Worm (Caenorhabditis elegans) whole organism, L3 larva: ENCODE results near the gene Y7A5A.5.
A peak's percentile ranks its signal among the peaks of the same experiment; 100 is the strongest.

Source experiments
- R02D3.7 ChIP-seq: fragments of 150-350 bp; optimal IDR thresholded peaks from 2 replicates; lab custom pipeline; 2014; ENCODE audit warnings: missing biosample characterization, missing genetic modification characterization
- ZK546.5 ChIP-seq: sonication (generic microtip); optimal IDR thresholded peaks from 2 replicates; lab custom pipeline; 2017; ENCODE audit warnings: missing biosample characterization, missing genetic modification characterization
- aly-2 ChIP-seq: fragments of 150-350 bp; optimal IDR thresholded peaks from 2 replicates; lab custom pipeline; 2014; ENCODE audit warnings: missing biosample characterization, missing genetic modification characterization
- ama-1 ChIP-seq: fragments of 150-350 bp; optimal IDR thresholded peaks from 2 replicates; lab custom pipeline; 2018
- ceh-16 ChIP-seq: sonication (generic microtip); optimal IDR thresholded peaks from 2 replicates; lab custom pipeline; 2017; ENCODE audit warnings: missing biosample characterization, missing genetic modification characterization
- ceh-28 ChIP-seq: fragments of 150-350 bp; optimal IDR thresholded peaks from 2 replicates; lab custom pipeline; 2014; ENCODE audit warnings: missing biosample characterization, missing genetic modification reagents, missing genetic modification characterization
- ceh-82 ChIP-seq: fragments of 150-350 bp; optimal IDR thresholded peaks from 2 replicates; lab custom pipeline; 2014; ENCODE audit warnings: missing biosample characterization, missing genetic modification characterization
- ceh-9 ChIP-seq: sonication (generic microtip); optimal IDR thresholded peaks from 2 replicates; lab custom pipeline; 2018; ENCODE audit warnings: missing biosample characterization, missing genetic modification characterization
- daf-12 ChIP-seq: fragments of 150-350 bp; optimal IDR thresholded peaks from 2 replicates; lab custom pipeline; 2014; ENCODE audit warnings: missing biosample characterization, missing genetic modification reagents, missing genetic modification characterization
- egl-27 ChIP-seq: sonication (generic microtip); optimal IDR thresholded peaks from 4 replicates; lab custom pipeline; 2017; ENCODE audit warnings: missing biosample characterization, missing genetic modification reagents, missing genetic modification characterization
- egl-5 ChIP-seq: fragments of 150-350 bp; optimal IDR thresholded peaks from 2 replicates; lab custom pipeline; 2017; ENCODE audit warnings: missing biosample characterization, missing genetic modification reagents, missing genetic modification characterization, inconsistent platforms
- elt-1 ChIP-seq: fragments of 150-350 bp; optimal IDR thresholded peaks from 2 replicates; lab custom pipeline; 2014; ENCODE audit warnings: missing biosample characterization, missing genetic modification characterization
- elt-2 ChIP-seq: sonication (generic microtip); optimal IDR thresholded peaks from 2 replicates; lab custom pipeline; 2016; ENCODE audit warnings: missing genetic modification reagents, mild to moderate bottlenecking, missing genetic modification characterization, missing compliant biosample characterization
- elt-3 ChIP-seq, 3 experiments: fragments of 150-350 bp in 1 of 3; sonication (generic microtip) in 2 of 3; optimal IDR thresholded peaks; 2 replicates in 2 of 3; 4 replicates in 1 of 3; lab custom pipeline; 2014 to 2017; ENCODE audit warnings: missing biosample characterization in 3 of 3, missing genetic modification characterization in 3 of 3
- eor-1 ChIP-seq, 2 experiments: fragments of 150-350 bp; optimal IDR thresholded peaks; 2 replicates each; lab custom pipeline; 2014 to 2018; ENCODE audit warnings: missing biosample characterization in 2 of 2, missing genetic modification characterization in 2 of 2
- fkh-10 ChIP-seq: sonication (generic microtip); optimal IDR thresholded peaks from 2 replicates; lab custom pipeline; 2017; ENCODE audit warnings: missing biosample characterization, missing genetic modification reagents, missing genetic modification characterization
- fkh-2 ChIP-seq: fragments of 150-350 bp; optimal IDR thresholded peaks from 2 replicates; lab custom pipeline; 2014; ENCODE audit warnings: missing biosample characterization, missing genetic modification reagents, missing genetic modification characterization
- fos-1 ChIP-seq: fragments of 150-350 bp; optimal IDR thresholded peaks from 2 replicates; lab custom pipeline; 2014; ENCODE audit warnings: missing biosample characterization, missing genetic modification characterization
- hmg-11 ChIP-seq: sonication (generic microtip); optimal IDR thresholded peaks from 2 replicates; lab custom pipeline; 2016; ENCODE audit warnings: missing genetic modification characterization, missing compliant biosample characterization
- jun-1 ChIP-seq: fragments of 150-350 bp; optimal IDR thresholded peaks from 2 replicates; lab custom pipeline; 2014; ENCODE audit warnings: missing biosample characterization, missing genetic modification reagents, missing genetic modification characterization
- lin-15B ChIP-seq: fragments of 150-350 bp; optimal IDR thresholded peaks from 2 replicates; lab custom pipeline; 2014; ENCODE audit warnings: missing biosample characterization, missing genetic modification characterization
- lin-39 ChIP-seq: fragments of 150-350 bp; optimal IDR thresholded peaks from 2 replicates; lab custom pipeline; 2018; ENCODE audit warnings: missing biosample characterization, missing genetic modification reagents, missing genetic modification characterization
- lsy-12 ChIP-seq: sonication (generic microtip); optimal IDR thresholded peaks from 2 replicates; lab custom pipeline; 2016; ENCODE audit warnings: mild to moderate bottlenecking, missing genetic modification characterization, missing compliant biosample characterization
- mdl-1 ChIP-seq: fragments of 150-350 bp; optimal IDR thresholded peaks from 2 replicates; lab custom pipeline; 2014; ENCODE audit warnings: missing biosample characterization, missing genetic modification characterization
- mml-1 ChIP-seq: fragments of 150-350 bp; sonication (generic microtip); optimal IDR thresholded peaks from 3 replicates; lab custom pipeline; 2014; ENCODE audit warnings: missing biosample characterization, missing genetic modification characterization
- nfya-1 ChIP-seq: sonication (generic microtip); optimal IDR thresholded peaks from 2 replicates; lab custom pipeline; 2017; ENCODE audit warnings: missing genetic modification characterization, mild to moderate bottlenecking, missing compliant biosample characterization, antibody characterized with exemption, moderate library complexity; ENCODE audit not compliant: insufficient read depth
- nhr-11 ChIP-seq: fragments of 150-350 bp; optimal IDR thresholded peaks from 2 replicates; lab custom pipeline; 2014; ENCODE audit warnings: missing biosample characterization, missing genetic modification characterization
- nhr-12 ChIP-seq: fragments of 150-350 bp; optimal IDR thresholded peaks from 2 replicates; lab custom pipeline; 2014; ENCODE audit warnings: missing biosample characterization, missing genetic modification characterization
- nhr-23 ChIP-seq: fragments of 150-350 bp; optimal IDR thresholded peaks from 2 replicates; lab custom pipeline; 2014; ENCODE audit warnings: missing biosample characterization, missing genetic modification reagents, missing genetic modification characterization
- nhr-237 ChIP-seq: fragments of 150-350 bp; optimal IDR thresholded peaks from 2 replicates; lab custom pipeline; 2014; ENCODE audit warnings: missing biosample characterization, missing genetic modification characterization
- nhr-25 ChIP-seq: sonication (generic microtip); optimal IDR thresholded peaks from 2 replicates; lab custom pipeline; 2017; ENCODE audit warnings: missing biosample characterization, missing genetic modification characterization
- nhr-28 ChIP-seq: fragments of 150-350 bp; optimal IDR thresholded peaks from 2 replicates; lab custom pipeline; 2014; ENCODE audit warnings: missing biosample characterization, missing genetic modification characterization
- nhr-43 ChIP-seq: sonication (generic microtip); optimal IDR thresholded peaks from 2 replicates; lab custom pipeline; 2016; ENCODE audit warnings: mild to moderate bottlenecking, missing genetic modification characterization, missing compliant biosample characterization; ENCODE audit not compliant: poor library complexity, severe bottlenecking
- nhr-67 ChIP-seq: fragments of 150-350 bp; optimal IDR thresholded peaks from 2 replicates; lab custom pipeline; 2014; ENCODE audit warnings: missing biosample characterization, missing genetic modification characterization
- nhr-76 ChIP-seq: fragments of 150-350 bp; sonication (generic microtip); optimal IDR thresholded peaks from 5 replicates; lab custom pipeline; 2014; ENCODE audit warnings: missing biosample characterization, missing genetic modification characterization
- nhr-77 ChIP-seq: fragments of 150-350 bp; optimal IDR thresholded peaks from 2 replicates; lab custom pipeline; 2014; ENCODE audit warnings: missing biosample characterization, missing genetic modification characterization
- pha-4 ChIP-seq: fragments of 150-350 bp; optimal IDR thresholded peaks from 2 replicates; lab custom pipeline; 2014; ENCODE audit warnings: missing biosample characterization, missing genetic modification reagents, missing genetic modification characterization
- pqm-1 ChIP-seq: fragments of 150-350 bp; optimal IDR thresholded peaks from 2 replicates; lab custom pipeline; 2017; ENCODE audit warnings: missing biosample characterization, missing genetic modification characterization, inconsistent platforms
- sea-2 ChIP-seq: fragments of 150-350 bp; sonication (generic microtip); optimal IDR thresholded peaks from 4 replicates; lab custom pipeline; 2014; ENCODE audit warnings: missing biosample characterization, missing genetic modification reagents, missing genetic modification characterization
- skn-1 ChIP-seq: fragments of 150-350 bp; optimal IDR thresholded peaks from 2 replicates; lab custom pipeline; 2014; ENCODE audit warnings: missing biosample characterization, missing genetic modification characterization
- tbx-2 ChIP-seq: sonication (generic microtip); optimal IDR thresholded peaks from 2 replicates; lab custom pipeline; 2016; ENCODE audit warnings: mild to moderate bottlenecking, missing genetic modification characterization, missing compliant biosample characterization
- unc-39 ChIP-seq: sonication (generic microtip); optimal IDR thresholded peaks from 4 replicates; lab custom pipeline; 2017; ENCODE audit warnings: missing biosample characterization, missing genetic modification characterization
- unc-62 ChIP-seq: fragments of 150-350 bp; sonication (generic microtip); optimal IDR thresholded peaks from 4 replicates; lab custom pipeline; 2014; ENCODE audit warnings: missing biosample characterization, missing genetic modification reagents, missing genetic modification characterization
- zag-1 ChIP-seq: fragments of 150-350 bp; optimal IDR thresholded peaks from 2 replicates; lab custom pipeline; 2014; ENCODE audit warnings: missing biosample characterization, missing genetic modification characterization
- ztf-11 ChIP-seq: fragments of 150-350 bp; optimal IDR thresholded peaks from 2 replicates; lab custom pipeline; 2014; ENCODE audit warnings: missing biosample characterization, missing genetic modification characterization
- ztf-4 ChIP-seq: fragments of 150-350 bp; optimal IDR thresholded peaks from 2 replicates; lab custom pipeline; 2014; ENCODE audit warnings: missing biosample characterization, missing genetic modification characterization

The Y7A5A.5 gene

DNA sequence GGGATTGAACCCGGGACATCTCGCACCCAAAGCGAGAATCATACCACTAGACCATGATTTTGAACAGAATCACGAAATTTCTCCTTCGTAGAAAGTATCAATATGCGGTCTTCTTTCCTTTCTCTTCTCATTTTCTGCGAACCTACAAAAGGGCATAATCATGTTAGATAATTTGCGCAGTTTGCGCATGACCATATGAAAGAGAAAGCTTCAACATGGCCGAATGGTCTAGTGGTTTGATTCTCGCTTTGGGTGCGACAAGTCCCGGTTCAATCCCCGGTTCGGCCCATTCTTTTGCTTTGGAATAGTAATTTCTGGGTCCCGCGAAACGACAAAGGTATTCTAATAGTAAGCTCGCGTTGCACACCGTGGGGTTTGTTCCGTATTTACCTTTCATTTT lies 38.8 kb downstream of the Y7A5A.5 start:
- peak; percentile 51 for TF ChIP-seq nhr-43
- TF ChIP-seq nhr-25 (tag; lab: Kevin White, UChicago) = peak; percentile 39
- no peak for TF ChIP-seq ceh-82 (tag; lab: Kevin White, UChicago)
- TF ChIP-seq lin-15B (tag; lab: Kevin White, UChicago) = peak; percentile 16

DNA sequence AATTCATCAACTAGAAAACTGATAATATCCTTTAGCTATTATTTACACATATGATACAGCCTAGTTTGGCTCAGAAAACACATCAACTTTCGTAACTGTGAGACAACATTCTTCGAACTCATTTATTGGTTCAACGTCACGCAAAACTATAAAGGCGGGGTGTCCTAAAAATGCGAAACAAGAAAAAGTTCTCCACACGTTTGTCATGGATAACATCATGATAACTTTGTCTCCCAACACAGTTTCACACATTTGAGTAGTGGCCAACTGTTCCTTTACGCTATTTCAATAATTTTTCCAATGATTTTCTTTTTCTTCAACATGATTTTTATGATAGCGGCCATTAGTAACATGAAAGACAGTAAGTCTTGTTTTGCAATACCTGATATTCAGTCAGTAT lies 39.9 kb downstream of the Y7A5A.5 start, which contains the start of gene srxa-9:
TSS of gene srxa-9 (plus strand) at position 301 of the 400 bp plus-strand sequence.
- TF ChIP-seq mml-1 (tag; lab: Kevin White, UChicago) = no peak
- TF ChIP-seq nhr-12 (tag; lab: Kevin White, UChicago) = no peak
- no peak for TF ChIP-seq daf-12 (tag; lab: Kevin White, UChicago)
- TF ChIP-seq skn-1 = no peak
- TF ChIP-seq fkh-2 (tag; lab: Kevin White, UChicago) = no peak
- no peak for TF ChIP-seq ceh-9 (tag; lab: Kevin White, UChicago)

- TF ChIP-seq eor-1 (tag; optimal IDR thresholded peaks at IDR 0.05; lab: Kevin White, UChicago) (no peak), nhr-76 (no peak), pqm-1 (tag; lab: Kevin White, UChicago) (no peak), egl-5 (tag; lab: Kevin White, UChicago) (no peak), ceh-82 (tag; lab: Kevin White, UChicago) (no peak), fkh-10 (GFP tag; lab: Kevin White, UChicago) (no peak), fos-1 (tag; lab: Kevin White, UChicago) (no peak), nhr-25 (tag; lab: Kevin White, UChicago) (no peak), jun-1 (tag; lab: Kevin White, UChicago) (no peak), nhr-43 (no peak), ztf-11 (no peak)
Observed at ce11 chrX:15742310-15742709, 44.3 kb downstream of the Y7A5A.5 start, which contains the start of gene nhr-255. nhr-255 (plus strand) TSS chrX:15742610.

DNA sequence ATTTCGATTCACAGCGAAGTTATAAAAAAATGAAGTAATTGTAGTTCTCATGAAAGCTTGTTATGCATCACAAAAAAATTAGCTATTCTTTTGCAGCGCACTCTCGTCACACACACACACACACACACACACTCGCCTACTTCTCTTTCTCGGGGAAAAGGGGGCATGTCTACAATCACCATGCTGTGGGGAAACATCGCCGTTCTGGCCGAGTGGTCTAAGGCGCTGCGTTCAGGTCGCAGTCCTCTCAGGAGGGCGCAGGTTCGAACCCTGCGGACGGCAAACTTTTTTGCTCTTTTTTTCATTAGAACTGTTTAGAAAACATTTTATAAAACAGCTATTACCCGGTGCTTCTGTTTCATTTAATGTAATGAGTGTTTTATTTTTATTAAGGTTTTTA lies 44.8 kb downstream of the Y7A5A.5 start:
- TF ChIP-seq unc-39 (no peak), nhr-77 (tag; lab: Kevin White, UChicago) (no peak), fkh-10 (GFP tag; lab: Kevin White, UChicago) (no peak), ZK546.5 (no peak), R02D3.7 (tag; lab: Kevin White, UChicago) (peak; percentile 28), egl-27 (tag; lab: Kevin White, UChicago) (no peak), nfya-1 (tag; lab: Kevin White, UChicago) (peak; percentile 45), nhr-28 (tag; lab: Kevin White, UChicago) (no peak), pqm-1 (tag; lab: Kevin White, UChicago) (peak; percentile 50), eor-1 (tag; optimal IDR thresholded peaks at IDR 0.05; lab: Kevin White, UChicago) (no peak), pha-4 (tag; lab: Kevin White, UChicago) (peak; percentile 47), ama-1 (lab: Kevin White, UChicago) (no peak), jun-1 (tag; lab: Kevin White, UChicago) (peak; percentile 40), nhr-237 (tag; lab: Kevin White, UChicago) (no peak), mml-1 (tag; lab: Kevin White, UChicago) (no peak), ztf-4 (no peak), nhr-11 (tag; lab: Kevin White, UChicago) (no peak), skn-1 (peak; percentile 20), tbx-2 (tag; lab: Kevin White, UChicago) (peak; percentile 44), ztf-11 (no peak), egl-5 (tag; lab: Kevin White, UChicago) (no peak), mdl-1 (tag; lab: Kevin White, UChicago) (no peak), aly-2 (tag; lab: Kevin White, UChicago) (no peak), ceh-16 (tag; lab: Kevin White, UChicago) (no peak), unc-62 (no peak), elt-2 (tag; lab: Kevin White, UChicago) (peak; percentile 48), fos-1 (tag; lab: Kevin White, UChicago) (no peak), hmg-11 (tag; lab: Kevin White, UChicago) (peak; percentile 94), ceh-28 (tag; lab: Kevin White, UChicago) (peak; percentile 30), daf-12 (tag; lab: Kevin White, UChicago) (no peak), sea-2 (GFP tag; lab: Kevin White, UChicago) (no peak), nhr-25 (tag; lab: Kevin White, UChicago) (peak; percentile 15), nhr-23 (tag; lab: Kevin White, UChicago) (peak; percentile 29), lin-39 (tag; lab: Kevin White, UChicago) (peak; percentile 55), fkh-2 (tag; lab: Kevin White, UChicago) (no peak), nhr-76 (no peak), nhr-12 (tag; lab: Kevin White, UChicago) (no peak), zag-1 (no peak), elt-1 (tag; lab: Kevin White, UChicago) (no peak), ceh-9 (tag; lab: Kevin White, UChicago) (no peak), lin-15B (tag; lab: Kevin White, UChicago) (peak; percentile 93), lsy-12 (tag; lab: Kevin White, UChicago) (peak; percentile 20), nhr-67 (tag; lab: Kevin White, UChicago) (no peak), elt-3 (tag; optimal IDR thresholded peaks at IDR 0.05; lab: Kevin White, UChicago) (no peak)
